Fruit fly (Drosophila melanogaster): ENCODE data around the gene Zip99C.
A peak's percentile ranks its signal among the peaks of the same experiment; 100 is the strongest.

The Zip99C gene

DNA sequence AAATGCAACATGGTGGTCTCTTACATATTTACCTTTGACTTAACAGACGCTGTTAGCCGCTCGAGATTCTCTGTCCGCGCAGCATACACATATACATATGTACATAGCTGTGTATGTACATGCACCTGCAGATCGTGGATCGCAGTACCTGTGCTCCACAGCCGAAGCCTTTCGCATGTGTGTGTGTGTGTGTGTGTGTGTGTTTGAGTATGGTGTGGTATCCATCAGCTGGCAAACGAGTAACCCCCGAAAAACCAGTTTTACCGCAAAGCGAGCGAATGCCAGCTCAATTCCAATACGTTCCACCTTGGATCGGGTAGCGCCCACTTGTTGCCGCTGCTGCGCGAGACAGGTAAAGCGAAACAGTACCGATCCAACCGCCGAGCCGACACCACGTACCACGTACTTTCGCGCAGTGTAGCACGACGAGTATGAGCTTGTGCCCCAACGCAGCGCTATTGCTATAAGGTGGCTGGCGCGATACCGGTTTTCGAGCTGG is 27.4 kb downstream of the Zip99C start, which contains the start of gene Cad99C (continued):
- TF ChIP-seq Med (GFP tag) (peak; percentile 78), abd-A (tag; optimal IDR thresholded peaks at IDR 0.05) (no peak), ac (GFP tag; optimal IDR thresholded peaks at IDR 0.05) (no peak), ftz-f1 (GFP tag; optimal IDR thresholded peaks at IDR 0.05) (peak; percentile 53), pb (GFP tag; optimal IDR thresholded peaks at IDR 0.05) (peak; percentile 38), croc (GFP tag; conservative IDR thresholded peaks at IDR 0.05) (no peak), maf-S (GFP tag; optimal IDR thresholded peaks at IDR 0.05) (no peak), chn (GFP tag; optimal IDR thresholded peaks at IDR 0.05) (peak; percentile 31), Trl (optimal IDR thresholded peaks at IDR 0.05) (no peak), Trl (GFP tag; optimal IDR thresholded peaks at IDR 0.05) (peak; percentile 28), sens (GFP tag) (peak; percentile 72), fd102C (GFP tag; optimal IDR thresholded peaks at IDR 0.05) (no peak), kni (GFP tag; optimal IDR thresholded peaks at IDR 0.05) (peak; percentile 95), ci (GFP tag; IDR thresholded peaks at IDR 0.05) (peak; percentile 24; the same call in 1 of the 3 replicates), z (GFP tag; IDR thresholded peaks at IDR 0.05) (peak; percentile 49; the same call in 1 of the 3 replicates), CG13894 (tag; optimal IDR thresholded peaks at IDR 0.05) (peak; percentile 69), CG12391 (tag; optimal IDR thresholded peaks at IDR 0.05) (no peak), ttk (GFP tag; IDR thresholded peaks at IDR 0.05) (no peak), CG13287 (GFP tag; IDR thresholded peaks at IDR 0.05; ENCODE audit: partially characterized antibody) (peak; percentile 21; the same call in 1 of the 2 replicates), CG8924 (tag; optimal IDR thresholded peaks at IDR 0.05) (no peak), BtbVII (GFP tag; optimal IDR thresholded peaks at IDR 0.05) (no peak), lab (GFP tag; optimal IDR thresholded peaks at IDR 0.05) (peak; percentile 31), NFAT (GFP tag; IDR thresholded peaks at IDR 0.05) (no peak), Jarid2 (GFP tag; optimal IDR thresholded peaks at IDR 0.05) (peak; percentile 90), Awh (GFP tag; IDR thresholded peaks at IDR 0.05) (no peak), gfzf (GFP tag; optimal IDR thresholded peaks at IDR 0.05) (no peak), CG30020 (tag; optimal IDR thresholded peaks at IDR 0.05) (no peak), CG16815 (GFP tag; optimal IDR thresholded peaks at IDR 0.05) (no peak), Drgx (GFP tag; IDR thresholded peaks at IDR 0.05) (no peak), sd (tag; optimal IDR thresholded peaks at IDR 0.05) (peak; percentile 61), D (optimal IDR thresholded peaks at IDR 0.05) (peak; percentile 68), D (GFP tag; optimal IDR thresholded peaks at IDR 0.05) (no peak), Dp (GFP tag; optimal IDR thresholded peaks at IDR 0.05) (no peak), dati (GFP tag; IDR thresholded peaks at IDR 0.05) (no peak), Deaf1 (tag; optimal IDR thresholded peaks at IDR 0.05) (peak; percentile 90), pan (optimal IDR thresholded peaks at IDR 0.05) (no peak), pan (GFP tag; optimal IDR thresholded peaks at IDR 0.05 in 1 of 2, IDR thresholded peaks at IDR 0.05 in 1 of 2) (peak in 1 of 2 experiments; percentile 32), Mes4 (GFP tag; optimal IDR thresholded peaks at IDR 0.05) (no peak), Side (GFP tag; optimal IDR thresholded peaks at IDR 0.05) (peak; percentile 1), Lpt (GFP tag; optimal IDR thresholded peaks at IDR 0.05) (no peak), slbo (GFP tag; IDR thresholded peaks at IDR 0.05) (peak; percentile 16; the same call in 1 of the 2 replicates), CG30431 (GFP tag; optimal IDR thresholded peaks at IDR 0.05) (no peak), CG10543 (GFP tag; optimal IDR thresholded peaks at IDR 0.05) (peak; percentile 79), CG3847 (GFP tag; IDR thresholded peaks at IDR 0.05) (0 out of 2 replicates have a peak, but pooled peaks have one; percentile 15), CG12155 (GFP tag; optimal IDR thresholded peaks at IDR 0.05) (peak; percentile 24), tap (tag; optimal IDR thresholded peaks at IDR 0.05) (no peak), CG15011 (GFP tag; optimal IDR thresholded peaks at IDR 0.05) (no peak), Adf1 (GFP tag; IDR thresholded peaks at IDR 0.05) (peak; percentile 36; the same call in 1 of the 2 replicates), CG17829 (tag; optimal IDR thresholded peaks at IDR 0.05) (peak; percentile 14), caup (GFP tag; optimal IDR thresholded peaks at IDR 0.05; ENCODE audit: severe bottlenecking) (peak; percentile 27), CG6683 (GFP tag; optimal IDR thresholded peaks at IDR 0.05) (no peak), pnt (GFP tag; optimal IDR thresholded peaks at IDR 0.05) (peak; percentile 1)

All from whole organism, embryonic.